Comparison of ENCODE assay signal across 4 worm cellular contexts in genomic region chrV:8668224-8668623, ce11.
A peak's percentile ranks its signal among the peaks of the same experiment; 100 is the strongest.
TF ChIP-seq lines count a peak whose summit lies in the region.

No protein-coding gene starts in this region.

TF ChIP-seq in whole organism, L1 larva, 84 proteins besides CTCF, POLR2A, EP300 and RAD21:
- TF ChIP-seq nhr-85 (tag; lab: Kevin White, UChicago) (peak; percentile 72), blmp-1 (tag; optimal IDR thresholded peaks at IDR 0.05; lab: Kevin White, UChicago) (peak; percentile 80), unc-98 (GFP tag; IDR thresholded peaks at IDR 0.05; lab: Robert Waterston, UW) (no peak), lsy-2 (tag; optimal IDR thresholded peaks at IDR 0.05; lab: Kevin White, UChicago) (peak in 1 of 2 experiments; percentile 24)

TF ChIP-seq in whole organism, L2 larva, 48 proteins besides CTCF, POLR2A, EP300 and RAD21:
- peak; percentile 65 for TF ChIP-seq nhr-25 (tag; optimal IDR thresholded peaks at IDR 0.05; lab: Kevin White, UChicago)
- peak; percentile 93 for TF ChIP-seq blmp-1 (tag; optimal IDR thresholded peaks at IDR 0.05; lab: Kevin White, UChicago; ENCODE audit: insufficient read depth)
- TF ChIP-seq ceh-16 (tag; optimal IDR thresholded peaks at IDR 0.05; lab: Kevin White, UChicago), result peak; percentile 47
- no peak for TF ChIP-seq R02D3.7 (tag; optimal IDR thresholded peaks at IDR 0.05; lab: Kevin White, UChicago)
- no peak for TF ChIP-seq ztf-11 (tag; optimal IDR thresholded peaks at IDR 0.05; lab: Kevin White, UChicago)

TF ChIP-seq in whole organism, L3 larva, 47 proteins besides CTCF, POLR2A, EP300 and RAD21:
- TF ChIP-seq nhr-25 (tag; optimal IDR thresholded peaks at IDR 0.05; lab: Kevin White, UChicago) (peak; percentile 44), pha-4 (tag; optimal IDR thresholded peaks at IDR 0.05; lab: Kevin White, UChicago) (no peak), elt-1 (tag; optimal IDR thresholded peaks at IDR 0.05; lab: Kevin White, UChicago) (peak; percentile 83)

TF ChIP-seq in whole organism, mixed stage, embryonic, 35 proteins besides CTCF, POLR2A, EP300 and RAD21:
- TF ChIP-seq nhr-28 (tag; optimal IDR thresholded peaks at IDR 0.05; lab: Kevin White, UChicago) (no peak), ceh-83 (GFP tag; optimal IDR thresholded peaks at IDR 0.05; lab: Kevin White, UChicago) (no peak), blmp-1 (tag; optimal IDR thresholded peaks at IDR 0.05; lab: Kevin White, UChicago) (peak; percentile 50), flh-1 (GFP tag; optimal IDR thresholded peaks at IDR 0.05; lab: Kevin White, UChicago) (no peak)

Comparison
In these comparisons a context has a peak if more than half of its experiments do, and no peak if none do; other contexts are left out.
1. Of the 22 proteins assayed by ChIP-seq in both whole organism, L1 larva and whole organism, L2 larva: peak only in whole organism, L1 larva: none; only in whole organism, L2 larva: none; in both: blmp-1; in neither: 20; mixed calls (peak in some experiments, not most) for 1.